Worm (Caenorhabditis elegans) whole organism, L2 larva: ENCODE measurements around the gene eak-4.
"Not testable (repeated sequence)": the region's sequence is repeated elsewhere in the genome, so short reads cannot be mapped to it uniquely, and the experiment has no call there.

Source experiments
- C34F6.9 ChIP-seq: fragments of 150-350 bp; optimal IDR thresholded peaks from 2 replicates; lab custom pipeline; 2014; ENCODE audit warnings: missing biosample characterization, missing genetic modification characterization
- R02D3.7 ChIP-seq: fragments of 150-350 bp; optimal IDR thresholded peaks from 2 replicates; lab custom pipeline; 2014; ENCODE audit warnings: missing biosample characterization, missing genetic modification characterization
- Y55F3AM.14 ChIP-seq: fragments of 200-800 bp; sonication (Bioruptor generic); optimal IDR thresholded peaks from 2 replicates; lab custom pipeline; 2018; ENCODE audit warnings: mild to moderate bottlenecking, missing genetic modification characterization, missing compliant biosample characterization
- alr-1 ChIP-seq: fragments of 150-350 bp; optimal IDR thresholded peaks from 2 replicates; lab custom pipeline; 2014; ENCODE audit warnings: missing biosample characterization, missing genetic modification characterization
- ama-1 ChIP-seq: fragments of 150-350 bp; optimal IDR thresholded peaks from 2 replicates; lab custom pipeline; 2018; ENCODE audit warnings: inconsistent platforms
- blmp-1 ChIP-seq: sonication (generic microtip); optimal IDR thresholded peaks from 2 replicates; lab custom pipeline; 2017; ENCODE audit warnings: missing genetic modification characterization, mild to moderate bottlenecking, missing compliant biosample characterization, antibody characterized with exemption, moderate library complexity; ENCODE audit not compliant: insufficient read depth
- ceh-16 ChIP-seq: fragments of 150-350 bp; optimal IDR thresholded peaks from 2 replicates; lab custom pipeline; 2014; ENCODE audit warnings: missing biosample characterization, missing genetic modification characterization
- ceh-82 ChIP-seq: fragments of 150-350 bp; optimal IDR thresholded peaks from 2 replicates; lab custom pipeline; 2014; ENCODE audit warnings: missing biosample characterization, missing genetic modification characterization
- crh-2 ChIP-seq: sonication (generic microtip); optimal IDR thresholded peaks from 2 replicates; lab custom pipeline; 2017; ENCODE audit warnings: missing biosample characterization, missing genetic modification characterization
- dmd-4 ChIP-seq: sonication (generic microtip); optimal IDR thresholded peaks from 2 replicates; lab custom pipeline; 2017; ENCODE audit warnings: missing biosample characterization, missing genetic modification characterization
- egl-27 ChIP-seq: sonication (generic microtip); optimal IDR thresholded peaks from 3 replicates; lab custom pipeline; 2017; ENCODE audit warnings: missing biosample characterization, missing genetic modification reagents, missing genetic modification characterization
- elt-3 ChIP-seq: sonication (generic microtip); optimal IDR thresholded peaks from 2 replicates; lab custom pipeline; 2017; ENCODE audit warnings: missing biosample characterization, missing genetic modification characterization
- fos-1 ChIP-seq: fragments of 150-350 bp; optimal IDR thresholded peaks from 2 replicates; lab custom pipeline; 2014; ENCODE audit warnings: missing biosample characterization, missing genetic modification characterization
- lin-11 ChIP-seq: fragments of 150-350 bp; sonication (generic microtip); optimal IDR thresholded peaks from 2 replicates; lab custom pipeline; 2014; ENCODE audit warnings: missing biosample characterization, missing genetic modification characterization, inconsistent platforms, mixed read lengths
- lin-13 ChIP-seq: fragments of 150-350 bp; optimal IDR thresholded peaks from 2 replicates; lab custom pipeline; 2014; ENCODE audit warnings: missing biosample characterization, missing genetic modification reagents, missing genetic modification characterization
- lin-39 ChIP-seq: fragments of 150-350 bp; optimal IDR thresholded peaks from 2 replicates; lab custom pipeline; 2014; ENCODE audit warnings: missing biosample characterization, missing genetic modification reagents, missing genetic modification characterization
- lsy-2 ChIP-seq, 2 experiments: fragments of 150-350 bp in 1 of 2; sonication (generic microtip) in 1 of 2; optimal IDR thresholded peaks; 2 replicates each; lab custom pipeline; 2014 to 2017; ENCODE audit warnings: missing biosample characterization in 2 of 2, missing genetic modification characterization in 2 of 2
- mab-5 ChIP-seq: fragments of 150-350 bp; optimal IDR thresholded peaks from 2 replicates; lab custom pipeline; 2014; ENCODE audit warnings: missing biosample characterization, missing genetic modification characterization
- mdl-1 ChIP-seq, 2 experiments: fragments of 150-350 bp in 1 of 2; sonication (generic microtip) in 1 of 2; optimal IDR thresholded peaks; 2 replicates each; lab custom pipeline; 2017; ENCODE audit warnings: missing biosample characterization in 2 of 2, missing genetic modification characterization in 2 of 2
- nhr-10 ChIP-seq: sonication (generic microtip); optimal IDR thresholded peaks from 2 replicates; lab custom pipeline; 2017; ENCODE audit warnings: missing biosample characterization, missing genetic modification characterization
- nhr-11 ChIP-seq: fragments of 150-350 bp; optimal IDR thresholded peaks from 2 replicates; lab custom pipeline; 2014; ENCODE audit warnings: missing biosample characterization, missing genetic modification characterization
- nhr-12 ChIP-seq: fragments of 150-350 bp; optimal IDR thresholded peaks from 2 replicates; lab custom pipeline; 2014; ENCODE audit warnings: missing biosample characterization, missing genetic modification characterization
- nhr-129 ChIP-seq: fragments of 150-350 bp; optimal IDR thresholded peaks from 2 replicates; lab custom pipeline; 2014; ENCODE audit warnings: missing biosample characterization, missing genetic modification characterization
- nhr-23 ChIP-seq: fragments of 150-350 bp; optimal IDR thresholded peaks from 2 replicates; lab custom pipeline; 2014; ENCODE audit warnings: missing biosample characterization, missing genetic modification reagents, missing genetic modification characterization
- nhr-237 ChIP-seq: fragments of 150-350 bp; optimal IDR thresholded peaks from 2 replicates; lab custom pipeline; 2014; ENCODE audit warnings: missing biosample characterization, missing genetic modification characterization
- nhr-25 ChIP-seq: fragments of 150-350 bp; sonication (generic microtip); optimal IDR thresholded peaks from 3 replicates; lab custom pipeline; 2014; ENCODE audit warnings: missing biosample characterization, missing genetic modification characterization
- nhr-6 ChIP-seq: fragments of 150-350 bp; optimal IDR thresholded peaks from 2 replicates; lab custom pipeline; 2014; ENCODE audit warnings: missing biosample characterization, missing genetic modification characterization
- nhr-77 ChIP-seq: fragments of 150-350 bp; optimal IDR thresholded peaks from 2 replicates; lab custom pipeline; 2014; ENCODE audit warnings: missing biosample characterization, missing genetic modification characterization
- peb-1 ChIP-seq: fragments of 150-350 bp; optimal IDR thresholded peaks from 2 replicates; lab custom pipeline; 2014; ENCODE audit warnings: missing biosample characterization, missing genetic modification characterization
- skn-1 ChIP-seq: sonication (generic microtip); optimal IDR thresholded peaks from 2 replicates; lab custom pipeline; 2017; ENCODE audit warnings: missing biosample characterization, missing genetic modification characterization
- sma-3 ChIP-seq: sonication (generic microtip); optimal IDR thresholded peaks from 2 replicates; lab custom pipeline; 2016; ENCODE audit warnings: missing genetic modification reagents, missing genetic modification characterization, missing compliant biosample characterization
- sma-9 ChIP-seq, 2 experiments: fragments of 150-350 bp in 1 of 2; sonication (generic microtip) in 1 of 2; optimal IDR thresholded peaks; 2 replicates each; lab custom pipeline; 2014 to 2016; ENCODE audit warnings: missing genetic modification characterization in 2 of 2, mild to moderate bottlenecking in 1 of 2, missing biosample characterization in 1 of 2, missing compliant biosample characterization in 1 of 2, missing genetic modification reagents in 1 of 2, moderate library complexity in 1 of 2
- snpc-4 ChIP-seq: fragments of 150-350 bp; optimal IDR thresholded peaks from 2 replicates; lab custom pipeline; 2014; ENCODE audit warnings: missing biosample characterization, missing genetic modification characterization
- unc-39 ChIP-seq: fragments of 150-350 bp; optimal IDR thresholded peaks from 2 replicates; lab custom pipeline; 2014; ENCODE audit warnings: missing biosample characterization, missing genetic modification characterization
- unc-55 ChIP-seq: fragments of 150-350 bp; sonication (generic microtip); optimal IDR thresholded peaks from 3 replicates; lab custom pipeline; 2014; ENCODE audit warnings: missing biosample characterization, missing genetic modification reagents, missing genetic modification characterization
- zag-1 ChIP-seq: fragments of 150-350 bp; optimal IDR thresholded peaks from 2 replicates; lab custom pipeline; 2014; ENCODE audit warnings: missing biosample characterization, missing genetic modification characterization
- ztf-1 ChIP-seq: fragments of 200-800 bp; sonication (Bioruptor generic); conservative IDR thresholded peaks from 2 replicates; pipeline ENCODE4 v1.3.6; 2022; ENCODE audit warnings: missing genetic modification characterization, missing compliant biosample characterization
- ztf-11 ChIP-seq: sonication (generic microtip); optimal IDR thresholded peaks from 2 replicates; lab custom pipeline; 2017; ENCODE audit warnings: missing biosample characterization, missing genetic modification characterization
- ztf-4 ChIP-seq: fragments of 150-350 bp; optimal IDR thresholded peaks from 2 replicates; lab custom pipeline; 2014; ENCODE audit warnings: missing biosample characterization, missing genetic modification characterization

Gene eak-4

ce11 chrIV:12522521-12522920 lies 2.8 kb downstream of the eak-4 start, which contains the start of gene sru-13:
TSS of gene sru-13 (minus strand) at chrIV:12522621.
- no peak for TF ChIP-seq sma-9 (GFP tag; optimal IDR thresholded peaks at IDR 0.05; lab: Kevin White, UChicago)
- no peak for TF ChIP-seq sma-9 (tag; optimal IDR thresholded peaks at IDR 0.05; lab: Kevin White, UChicago)
- TF ChIP-seq mdl-1 (tag; optimal IDR thresholded peaks at IDR 0.05; lab: Kevin White, UChicago): no peak
- TF ChIP-seq lin-13 (GFP tag; lab: Kevin White, UChicago): no peak
- no peak for TF ChIP-seq nhr-25

ce11 chrIV:12520150-12520549 lies 5.2 kb downstream of the eak-4 start, which contains the start of gene tsp-4:
TSS of gene tsp-4 (minus strand) at chrIV:12520250.
- TF ChIP-seq ceh-82 (tag; lab: Kevin White, UChicago) (no peak), unc-39 (tag; lab: Kevin White, UChicago) (no peak), ztf-4 (tag; lab: Kevin White, UChicago) (no peak), nhr-237 (tag; lab: Kevin White, UChicago) (no peak), elt-3 (tag; lab: Kevin White, UChicago) (no peak), alr-1 (no peak), mdl-1 (tag; optimal IDR thresholded peaks at IDR 0.05; lab: Kevin White, UChicago) (no peak), nhr-11 (no peak), lsy-2 (tag; optimal IDR thresholded peaks at IDR 0.05; lab: Kevin White, UChicago) (no peak), unc-55 (GFP tag; lab: Kevin White, UChicago) (no peak), dmd-4 (no peak), ztf-11 (no peak)

ce11 chrIV:12505397-12505796 lies 19.9 kb downstream of the eak-4 start, which contains the start of gene sru-17:
TSS of gene sru-17 (plus strand) at chrIV:12505697.
- not testable (repeated sequence) for TF ChIP-seq ztf-11; lin-39 (tag; lab: Kevin White, UChicago); nhr-25

- TF ChIP-seq alr-1: no peak
- TF ChIP-seq nhr-6 (tag; lab: Kevin White, UChicago): no peak
- no peak for TF ChIP-seq Y55F3AM.14
- TF ChIP-seq ztf-4 (tag; lab: Kevin White, UChicago): no peak
- no peak for TF ChIP-seq nhr-129
- no peak for TF ChIP-seq unc-55 (GFP tag; lab: Kevin White, UChicago)
- TF ChIP-seq R02D3.7: no peak
- no peak for TF ChIP-seq sma-3
- no peak for TF ChIP-seq dmd-4
- no peak for TF ChIP-seq snpc-4
- TF ChIP-seq elt-3 (tag; lab: Kevin White, UChicago): no peak
- no peak for TF ChIP-seq sma-9 (GFP tag; optimal IDR thresholded peaks at IDR 0.05; lab: Kevin White, UChicago)
- no peak for TF ChIP-seq sma-9 (tag; optimal IDR thresholded peaks at IDR 0.05; lab: Kevin White, UChicago)
Measured at ce11 chrIV:12501956-12502355, 23.4 kb downstream of the eak-4 start, which contains the start of gene sru-18. TSS of gene sru-18 (plus strand) at chrIV:12502256.

ce11 chrIV:12498238-12498637 lies 27.1 kb downstream of the eak-4 start, which contains the start of gene sru-19:
TSS of gene sru-19 (plus strand) at chrIV:12498538.
- TF ChIP-seq Y55F3AM.14: no peak
- TF ChIP-seq zag-1: no peak
- TF ChIP-seq R02D3.7: no peak
- no peak for TF ChIP-seq lin-11 (tag; lab: Kevin White, UChicago)
- TF ChIP-seq lin-39 (tag; lab: Kevin White, UChicago): no peak
- no peak for TF ChIP-seq nhr-129
- TF ChIP-seq nhr-12 (tag; lab: Kevin White, UChicago): no peak
- no peak for TF ChIP-seq peb-1 (tag; lab: Kevin White, UChicago)
- no peak for TF ChIP-seq fos-1
- TF ChIP-seq lin-13 (GFP tag; lab: Kevin White, UChicago): no peak
- no peak for TF ChIP-seq mab-5 (tag; lab: Kevin White, UChicago)
- no peak for TF ChIP-seq unc-55 (GFP tag; lab: Kevin White, UChicago)
- TF ChIP-seq egl-27 (tag; lab: Kevin White, UChicago): no peak
- no peak for TF ChIP-seq nhr-25
- TF ChIP-seq nhr-10 (tag; lab: Kevin White, UChicago): no peak
- no peak for TF ChIP-seq C34F6.9 (tag; lab: Kevin White, UChicago)
- no peak for TF ChIP-seq ceh-16 (tag; lab: Kevin White, UChicago)
- TF ChIP-seq ceh-82 (tag; lab: Kevin White, UChicago): no peak

- no peak for TF ChIP-seq nhr-23 (tag; lab: Kevin White, UChicago)
- no peak for TF ChIP-seq snpc-4
- TF ChIP-seq sma-3: no peak
- TF ChIP-seq lin-11 (tag; lab: Kevin White, UChicago): no peak
- no peak for TF ChIP-seq unc-39 (tag; lab: Kevin White, UChicago)
- no peak for TF ChIP-seq crh-2
- no peak for TF ChIP-seq blmp-1 (tag; lab: Kevin White, UChicago)
- no peak for TF ChIP-seq skn-1 (tag; lab: Kevin White, UChicago)
- no peak for TF ChIP-seq ama-1
- no peak for TF ChIP-seq nhr-77
- TF ChIP-seq ztf-1 (GFP tag; lab: Robert Waterston, UW): no peak
- TF ChIP-seq ztf-11: no peak
- no peak for TF ChIP-seq nhr-11
- no peak for TF ChIP-seq nhr-12 (tag; lab: Kevin White, UChicago)
- no peak for TF ChIP-seq sma-9 (GFP tag; optimal IDR thresholded peaks at IDR 0.05; lab: Kevin White, UChicago)
- no peak for TF ChIP-seq sma-9 (tag; optimal IDR thresholded peaks at IDR 0.05; lab: Kevin White, UChicago)
Measured at ce11 chrIV:12495196-12495595, 30.1 kb downstream of the eak-4 start, which contains the start of gene sru-20. TSS of gene sru-20 (plus strand) at chrIV:12495496.
